Worm (Caenorhabditis elegans) whole organism, L3 larva: Measurements from ENCODE around the gene sek-4.

Experiments
- R02D3.7 ChIP-seq: fragments of 150-350 bp; optimal IDR thresholded peaks from 2 replicates; lab custom pipeline; 2014; ENCODE audit warnings: missing biosample characterization, missing genetic modification characterization
- ama-1 ChIP-seq: fragments of 150-350 bp; optimal IDR thresholded peaks from 2 replicates; lab custom pipeline; 2018
- ceh-16 ChIP-seq: sonication (generic microtip); optimal IDR thresholded peaks from 2 replicates; lab custom pipeline; 2017; ENCODE audit warnings: missing biosample characterization, missing genetic modification characterization
- daf-12 ChIP-seq: fragments of 150-350 bp; optimal IDR thresholded peaks from 2 replicates; lab custom pipeline; 2014; ENCODE audit warnings: missing biosample characterization, missing genetic modification reagents, missing genetic modification characterization
- egl-5 ChIP-seq: fragments of 150-350 bp; optimal IDR thresholded peaks from 2 replicates; lab custom pipeline; 2017; ENCODE audit warnings: missing biosample characterization, missing genetic modification reagents, missing genetic modification characterization, inconsistent platforms
- elt-1 ChIP-seq: fragments of 150-350 bp; optimal IDR thresholded peaks from 2 replicates; lab custom pipeline; 2014; ENCODE audit warnings: missing biosample characterization, missing genetic modification characterization
- elt-2 ChIP-seq: sonication (generic microtip); optimal IDR thresholded peaks from 2 replicates; lab custom pipeline; 2016; ENCODE audit warnings: missing genetic modification reagents, mild to moderate bottlenecking, missing genetic modification characterization, missing compliant biosample characterization
- fkh-10 ChIP-seq: sonication (generic microtip); optimal IDR thresholded peaks from 2 replicates; lab custom pipeline; 2017; ENCODE audit warnings: missing biosample characterization, missing genetic modification reagents, missing genetic modification characterization
- fkh-2 ChIP-seq: fragments of 150-350 bp; optimal IDR thresholded peaks from 2 replicates; lab custom pipeline; 2014; ENCODE audit warnings: missing biosample characterization, missing genetic modification reagents, missing genetic modification characterization
- hmg-11 ChIP-seq: sonication (generic microtip); optimal IDR thresholded peaks from 2 replicates; lab custom pipeline; 2016; ENCODE audit warnings: missing genetic modification characterization, missing compliant biosample characterization
- mdl-1 ChIP-seq: fragments of 150-350 bp; optimal IDR thresholded peaks from 2 replicates; lab custom pipeline; 2014; ENCODE audit warnings: missing biosample characterization, missing genetic modification characterization
- mml-1 ChIP-seq: fragments of 150-350 bp; sonication (generic microtip); optimal IDR thresholded peaks from 3 replicates; lab custom pipeline; 2014; ENCODE audit warnings: missing biosample characterization, missing genetic modification characterization
- nfya-1 ChIP-seq: sonication (generic microtip); optimal IDR thresholded peaks from 2 replicates; lab custom pipeline; 2017; ENCODE audit warnings: missing genetic modification characterization, mild to moderate bottlenecking, missing compliant biosample characterization, antibody characterized with exemption, moderate library complexity; ENCODE audit not compliant: insufficient read depth
- nhr-25 ChIP-seq: sonication (generic microtip); optimal IDR thresholded peaks from 2 replicates; lab custom pipeline; 2017; ENCODE audit warnings: missing biosample characterization, missing genetic modification characterization
- pha-4 ChIP-seq: fragments of 150-350 bp; optimal IDR thresholded peaks from 2 replicates; lab custom pipeline; 2014; ENCODE audit warnings: missing biosample characterization, missing genetic modification reagents, missing genetic modification characterization
- pqm-1 ChIP-seq: fragments of 150-350 bp; optimal IDR thresholded peaks from 2 replicates; lab custom pipeline; 2017; ENCODE audit warnings: missing biosample characterization, missing genetic modification characterization, inconsistent platforms
- skn-1 ChIP-seq: fragments of 150-350 bp; optimal IDR thresholded peaks from 2 replicates; lab custom pipeline; 2014; ENCODE audit warnings: missing biosample characterization, missing genetic modification characterization
- unc-39 ChIP-seq: sonication (generic microtip); optimal IDR thresholded peaks from 4 replicates; lab custom pipeline; 2017; ENCODE audit warnings: missing biosample characterization, missing genetic modification characterization
- unc-62 ChIP-seq: fragments of 150-350 bp; sonication (generic microtip); optimal IDR thresholded peaks from 4 replicates; lab custom pipeline; 2014; ENCODE audit warnings: missing biosample characterization, missing genetic modification reagents, missing genetic modification characterization
- ztf-11 ChIP-seq: fragments of 150-350 bp; optimal IDR thresholded peaks from 2 replicates; lab custom pipeline; 2014; ENCODE audit warnings: missing biosample characterization, missing genetic modification characterization
- ztf-4 ChIP-seq: fragments of 150-350 bp; optimal IDR thresholded peaks from 2 replicates; lab custom pipeline; 2014; ENCODE audit warnings: missing biosample characterization, missing genetic modification characterization

The sek-4 gene

DNA sequence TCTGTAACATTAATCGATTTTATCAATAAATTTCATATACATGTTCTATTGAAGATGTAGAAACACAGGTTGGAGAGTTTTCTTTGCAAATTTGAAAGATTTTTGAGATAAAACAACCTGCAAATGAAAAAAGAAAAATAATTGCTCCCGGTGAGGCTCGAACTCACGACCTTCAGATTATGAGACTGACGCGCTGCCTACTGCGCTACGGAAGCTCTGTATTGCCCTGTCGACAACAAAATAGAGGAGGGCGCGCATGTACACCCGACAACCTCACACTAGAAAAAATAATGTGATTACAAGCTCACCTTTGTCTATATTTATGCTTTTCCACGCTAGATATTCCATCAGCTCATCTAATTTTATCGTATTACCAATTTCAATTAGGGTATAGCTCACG lies 32.4 kb downstream of the sek-4 start (continued):
- no peak for TF ChIP-seq unc-62 (GFP tag; lab: Kevin White, UChicago)
- no peak for TF ChIP-seq unc-39 (tag; lab: Kevin White, UChicago)
- TF ChIP-seq pha-4 (tag; lab: Kevin White, UChicago): peak; percentile 28
- no peak for TF ChIP-seq daf-12 (tag; lab: Kevin White, UChicago)
- TF ChIP-seq egl-5 (tag; lab: Kevin White, UChicago): no peak
- no peak for TF ChIP-seq ztf-11
- TF ChIP-seq fkh-10 (GFP tag; lab: Kevin White, UChicago): no peak
- no peak for TF ChIP-seq nfya-1 (tag; lab: Kevin White, UChicago)
- TF ChIP-seq elt-1 (tag; lab: Kevin White, UChicago): no peak
- TF ChIP-seq hmg-11 (tag; lab: Kevin White, UChicago): peak; percentile 36
- no peak for TF ChIP-seq R02D3.7 (tag; lab: Kevin White, UChicago)
- TF ChIP-seq elt-2 (tag; lab: Kevin White, UChicago): peak; percentile 23
- TF ChIP-seq ceh-16 (tag; lab: Kevin White, UChicago): no peak
- TF ChIP-seq, all 47 proteins: peak for 5

ce11 chrX:5413510-5413909 lies 38.7 kb downstream of the sek-4 start, which contains the start of gene pks-1:
pks-1 (plus strand) TSS chrX:5413810.
- TF ChIP-seq skn-1 (no peak), mdl-1 (tag; lab: Kevin White, UChicago) (no peak)

- no peak for TF ChIP-seq unc-62 (GFP tag; lab: Kevin White, UChicago)
- no peak for TF ChIP-seq nhr-25 (tag; lab: Kevin White, UChicago)
- no peak for TF ChIP-seq ama-1 (lab: Kevin White, UChicago)
- TF ChIP-seq fkh-10 (GFP tag; lab: Kevin White, UChicago): no peak
- TF ChIP-seq ztf-4 (tag; lab: Kevin White, UChicago): no peak
- TF ChIP-seq mml-1 (tag; lab: Kevin White, UChicago): no peak
- no peak for TF ChIP-seq pha-4 (tag; lab: Kevin White, UChicago)
- no peak for TF ChIP-seq fkh-2 (tag; lab: Kevin White, UChicago)
- TF ChIP-seq pqm-1 (tag; lab: Kevin White, UChicago): no peak
- TF ChIP-seq, all 47 proteins: peak for 0
Observed at ce11 chrX:5414250-5414649, 39.4 kb downstream of the sek-4 start, which contains the start of gene C41A3.2. C41A3.2 (minus strand) TSS chrX:5414350.
